Fruit fly (Drosophila melanogaster) whole organism, pupa: ENCODE measurements around the gene CG1785.
A peak's percentile ranks its signal among the peaks of the same experiment; 100 is the strongest.

Experiments
- CG10348 ChIP-seq: fragments of 200-800 bp; sonication (Bioruptor generic); IDR thresholded peaks from 2 replicates; pipeline ENCODE4 v1.3.6; 2022; ENCODE audit warnings: missing biosample characterization, missing genetic modification characterization
- CG13204 ChIP-seq: fragments of 200-800 bp; sonication (Bioruptor generic); optimal IDR thresholded peaks from 2 replicates; lab custom pipeline; 2018; ENCODE audit warnings: missing biosample characterization, mild to moderate bottlenecking, missing genetic modification characterization, moderate library complexity
- CG32121 ChIP-seq: fragments of 200-800 bp; sonication (Bioruptor generic); IDR thresholded peaks from 2 replicates; pipeline ENCODE4 v1.3.6; 2022; ENCODE audit warnings: missing biosample characterization, missing genetic modification characterization
- CG34367 ChIP-seq: fragments of 200-800 bp; sonication (Bioruptor generic); optimal IDR thresholded peaks from 2 replicates; lab custom pipeline; 2018; ENCODE audit warnings: missing biosample characterization, mild to moderate bottlenecking, missing genetic modification characterization
- CG8159 ChIP-seq: fragments of 200-800 bp; sonication (Bioruptor generic); optimal IDR thresholded peaks from 3 replicates; lab custom pipeline; 2018; ENCODE audit warnings: missing biosample characterization, mild to moderate bottlenecking, missing genetic modification characterization, moderate library complexity
- EcR ChIP-seq: fragments of 200-800 bp; sonication (Bioruptor generic); optimal IDR thresholded peaks from 3 replicates; lab custom pipeline; 2019; ENCODE audit warnings: missing biosample characterization, missing genetic modification characterization, mild to moderate bottlenecking, moderate library complexity, missing genetic modification reagents
- Ets98B ChIP-seq: fragments of 200-800 bp; sonication (Bioruptor generic); IDR thresholded peaks from 2 replicates; pipeline ENCODE4 v1.3.6; 2022; ENCODE audit warnings: missing biosample characterization, missing genetic modification characterization
- Pif1A ChIP-seq: fragments of 200-800 bp; sonication (Bioruptor generic); optimal IDR thresholded peaks from 3 replicates; lab custom pipeline; 2016; ENCODE audit warnings: missing biosample characterization, missing genetic modification characterization
- Pif1B ChIP-seq: fragments of 200-800 bp; sonication (Bioruptor generic); optimal IDR thresholded peaks from 3 replicates; lab custom pipeline; 2016; ENCODE audit warnings: missing biosample characterization, missing genetic modification characterization
- Snoo ChIP-seq: fragments of 200-800 bp; sonication (Bioruptor generic); optimal IDR thresholded peaks from 3 replicates; lab custom pipeline; 2017; ENCODE audit warnings: missing biosample characterization, mild to moderate bottlenecking, missing genetic modification characterization, inconsistent platforms
- fd96Ca ChIP-seq: fragments of 200-800 bp; sonication (Bioruptor generic); IDR thresholded peaks from 3 replicates; pipeline ENCODE4 v1.3.6; 2022; ENCODE audit warnings: missing biosample characterization, missing genetic modification characterization
- gl ChIP-seq: fragments of 200-800 bp; sonication (Bioruptor generic); optimal IDR thresholded peaks from 2 replicates; lab custom pipeline; 2018; ENCODE audit warnings: missing biosample characterization, mild to moderate bottlenecking, missing genetic modification characterization
- rn ChIP-seq: fragments of 200-800 bp; sonication (Bioruptor generic); IDR thresholded peaks from 2 replicates; pipeline ENCODE4 v1.3.6; 2022; ENCODE audit warnings: missing biosample characterization, missing genetic modification characterization

- peak; percentile 94 for TF ChIP-seq CG10348 (GFP tag; lab: Robert Waterston, UW)
- peak; percentile 82 for TF ChIP-seq CG13204
- TF ChIP-seq Pif1A, result peak; percentile 97
- peak; percentile 17 for TF ChIP-seq EcR
- peak; percentile 99 for TF ChIP-seq fd96Ca (GFP tag; lab: Robert Waterston, UW)
- peak; percentile 94 for TF ChIP-seq CG34367 (tag; lab: Kevin White, UChicago)
- TF ChIP-seq Snoo (tag; lab: Kevin White, UChicago), result peak; percentile 99
- TF ChIP-seq CG32121 (GFP tag; lab: Robert Waterston, UW), result peak; percentile 98
- peak; percentile 98 for TF ChIP-seq rn (GFP tag; lab: Robert Waterston, UW)
- TF ChIP-seq Ets98B (GFP tag; lab: Robert Waterston, UW), result peak; percentile 99
- TF ChIP-seq gl (tag; lab: Kevin White, UChicago), result peak; percentile 89
- TF ChIP-seq Pif1B (GFP tag; lab: Kevin White, UChicago), result peak; percentile 94
- peak; percentile 91 for TF ChIP-seq CG8159 (tag; lab: Kevin White, UChicago)
Measured at dm6 chrX:8709234-8709843, 5.4 kb upstream of the CG1785 start, which contains the start of gene Hexo2.
